Fruit fly (Drosophila melanogaster) whole organism, prepupa: ENCODE data around the gene CG7840.

ENCODE experiments used
- CG11762 ChIP-seq: fragments of 200-800 bp; sonication (Bioruptor generic); optimal IDR thresholded peaks from 3 replicates; lab custom pipeline; 2016; ENCODE audit warnings: missing biosample characterization, missing genetic modification characterization; ENCODE audit not compliant: insufficient read depth
- CG15336 ChIP-seq: fragments of 200-800 bp; sonication (Bioruptor generic); IDR thresholded peaks from 2 replicates; pipeline ENCODE4 v1.3.6; 2022; ENCODE audit warnings: missing biosample characterization, missing genetic modification characterization
- CG6276 ChIP-seq: fragments of 200-800 bp; sonication (Bioruptor generic); optimal IDR thresholded peaks from 2 replicates; lab custom pipeline; 2017; ENCODE audit warnings: missing biosample characterization, mild to moderate bottlenecking, missing genetic modification characterization
- Sox102F ChIP-seq: fragments of 200-800 bp; sonication (Bioruptor generic); optimal IDR thresholded peaks from 2 replicates; lab custom pipeline; 2016; ENCODE audit warnings: missing biosample characterization, mild to moderate bottlenecking, missing genetic modification characterization
- cyc ChIP-seq: fragments of 200-800 bp; sonication (Bioruptor generic); optimal IDR thresholded peaks from 3 replicates; lab custom pipeline; 2016; ENCODE audit warnings: missing biosample characterization, missing genetic modification characterization

DNA sequence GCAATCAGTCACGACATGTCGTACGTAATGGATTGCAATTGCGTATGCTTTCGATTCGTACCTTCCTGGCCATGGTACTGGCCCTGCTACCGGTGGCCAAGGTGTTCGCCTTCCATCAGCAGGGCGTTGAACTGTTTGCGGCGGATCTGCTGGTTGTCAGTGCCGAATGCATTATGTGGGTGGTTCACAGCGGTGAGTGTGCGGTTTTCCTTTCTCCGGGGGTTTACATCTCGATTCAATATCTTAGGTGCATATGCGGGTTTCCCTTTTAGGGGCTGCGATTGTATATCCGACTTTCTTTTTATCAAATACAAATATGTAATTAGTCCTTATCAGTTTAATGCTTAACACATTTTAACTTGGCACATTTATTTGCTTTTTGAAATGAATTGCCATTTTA is 6.4 kb downstream of the CG7840 start:
- no peak for TF ChIP-seq Sox102F (GFP tag; lab: Kevin White, UChicago)
- no peak for TF ChIP-seq cyc (GFP tag; lab: Kevin White, UChicago)
- no peak for TF ChIP-seq CG15336 (GFP tag; lab: Robert Waterston, UW)
- TF ChIP-seq CG6276: no peak
- no peak for TF ChIP-seq CG11762
